Fruit fly (Drosophila melanogaster) whole organism, embryonic: ENCODE results near the gene CG14286.
A peak's percentile ranks its signal among the peaks of the same experiment; 100 is the strongest.

ENCODE experiments used
- ATbp ChIP-seq: fragments of 200-800 bp; sonication (Bioruptor generic); optimal IDR thresholded peaks from 2 replicates; lab custom pipeline; 2017; ENCODE audit warnings: missing biosample characterization, mild to moderate bottlenecking, missing genetic modification characterization, missing genetic modification reagents
- Adf1 ChIP-seq: fragments of 200-800 bp; sonication (Bioruptor generic); IDR thresholded peaks from 2 replicates; pipeline ENCODE4 v1.3.6; 2022; ENCODE audit warnings: missing biosample characterization, missing genetic modification characterization
- CG11085 ChIP-seq: fragments of 200-800 bp; sonication (Bioruptor generic); IDR thresholded peaks from 2 replicates; pipeline ENCODE4 v1.3.6; 2022; ENCODE audit warnings: missing biosample characterization, missing genetic modification characterization
- CG12942 ChIP-seq: fragments of 200-800 bp; sonication (Bioruptor generic); optimal IDR thresholded peaks from 3 replicates; lab custom pipeline; 2016; ENCODE audit warnings: missing biosample characterization, missing genetic modification characterization
- CG14441 ChIP-seq: fragments of 200-800 bp; sonication (Bioruptor generic); IDR thresholded peaks from 2 replicates; pipeline ENCODE4 v1.3.6; 2022; ENCODE audit warnings: missing biosample characterization, missing genetic modification characterization
- CG1529 ChIP-seq: fragments of 200-800 bp; sonication (Bioruptor generic); optimal IDR thresholded peaks from 3 replicates; lab custom pipeline; 2018; ENCODE audit warnings: missing biosample characterization, missing genetic modification characterization
- CG1602 ChIP-seq: fragments of 200-800 bp; sonication (Bioruptor generic); optimal IDR thresholded peaks from 3 replicates; lab custom pipeline; 2016; ENCODE audit warnings: missing biosample characterization, missing genetic modification characterization
- CG1832 ChIP-seq: fragments of 200-800 bp; sonication (Bioruptor generic); optimal IDR thresholded peaks from 2 replicates; lab custom pipeline; 2017; ENCODE audit warnings: missing biosample characterization, mild to moderate bottlenecking, missing genetic modification characterization, inconsistent platforms
- CG18764 ChIP-seq: fragments of 200-800 bp; sonication (Bioruptor generic); optimal IDR thresholded peaks from 3 replicates; lab custom pipeline; 2016; ENCODE audit warnings: missing biosample characterization, missing genetic modification characterization
- CG2199 ChIP-seq: fragments of 200-800 bp; sonication (Bioruptor generic); IDR thresholded peaks from 3 replicates; pipeline ENCODE4 v1.3.6; 2022; ENCODE audit warnings: missing biosample characterization, missing genetic modification characterization
- CG2889 ChIP-seq: fragments of 200-800 bp; sonication (Bioruptor generic); IDR thresholded peaks from 3 replicates; pipeline ENCODE4 v1.3.6; 2022; ENCODE audit warnings: missing biosample characterization, missing genetic modification characterization
- CG33557 ChIP-seq: fragments of 200-800 bp; sonication (Bioruptor generic); optimal IDR thresholded peaks from 2 replicates; lab custom pipeline; 2019; ENCODE audit warnings: missing biosample characterization, mild to moderate bottlenecking, missing genetic modification characterization, moderate library complexity
- CG3407 ChIP-seq: fragments of 200-800 bp; sonication (Bioruptor generic); optimal IDR thresholded peaks from 2 replicates; lab custom pipeline; 2018; ENCODE audit warnings: missing biosample characterization, mild to moderate bottlenecking, missing genetic modification characterization
- CG5180 ChIP-seq: fragments of 200-800 bp; sonication (Bioruptor generic); optimal IDR thresholded peaks from 3 replicates; lab custom pipeline; 2017; ENCODE audit warnings: missing biosample characterization, missing genetic modification characterization, mild to moderate bottlenecking, moderate library complexity, missing genetic modification reagents
- CG6272 ChIP-seq: fragments of 200-800 bp; sonication (Bioruptor generic); IDR thresholded peaks from 2 replicates; pipeline ENCODE4 v1.3.6; 2022; ENCODE audit warnings: missing biosample characterization, missing genetic modification characterization
- CG7928 ChIP-seq: fragments of 200-800 bp; sonication (Bioruptor generic); optimal IDR thresholded peaks from 2 replicates; lab custom pipeline; 2017; ENCODE audit warnings: missing biosample characterization, mild to moderate bottlenecking, missing genetic modification characterization
- CG8359 ChIP-seq: fragments of 200-800 bp; sonication (Bioruptor generic); optimal IDR thresholded peaks from 2 replicates; lab custom pipeline; 2017; ENCODE audit warnings: missing biosample characterization, mild to moderate bottlenecking, missing genetic modification characterization, borderline replicate concordance
- CHES-1-like ChIP-seq: fragments of 200-800 bp; sonication (Bioruptor generic); optimal IDR thresholded peaks from 2 replicates; lab custom pipeline; 2016; ENCODE audit warnings: missing biosample characterization, missing genetic modification characterization
- D ChIP-seq, 2 experiments: fragments of 200-800 bp in 1 of 2; fragments of >200 bp in 1 of 2; sonication (Bioruptor generic) in 1 of 2; optimal IDR thresholded peaks; 2 replicates in 1 of 2; 3 replicates in 1 of 2; lab custom pipeline; 2017; ENCODE audit warnings: mild to moderate bottlenecking in 1 of 2, missing biosample characterization in 1 of 2, missing genetic modification characterization in 1 of 2, missing genetic modification reagents in 1 of 2
- D19A ChIP-seq: fragments of 200-800 bp; optimal IDR thresholded peaks from 3 replicates; lab custom pipeline; 2019; ENCODE audit warnings: missing biosample characterization, mild to moderate bottlenecking, missing genetic modification characterization, moderate library complexity
- Dad ChIP-seq: fragments of 200-800 bp; sonication (Bioruptor generic); optimal IDR thresholded peaks from 3 replicates; lab custom pipeline; 2016; ENCODE audit warnings: missing biosample characterization, missing genetic modification characterization
- Fer2 ChIP-seq: fragments of 200-800 bp; sonication (Bioruptor generic); optimal IDR thresholded peaks from 2 replicates; lab custom pipeline; 2018; ENCODE audit warnings: missing biosample characterization, mild to moderate bottlenecking, missing genetic modification characterization, moderate library complexity
- GATAe ChIP-seq: fragments of 200-800 bp; sonication (Bioruptor generic); conservative IDR thresholded peaks from 2 replicates; pipeline ENCODE4 v1.3.6; 2022; ENCODE audit warnings: missing biosample characterization, missing genetic modification characterization
- Hmx ChIP-seq: fragments of 200-800 bp; sonication (Bioruptor generic); optimal IDR thresholded peaks from 2 replicates; lab custom pipeline; 2016; ENCODE audit warnings: missing biosample characterization, missing genetic modification characterization
- Lim3 ChIP-seq: fragments of 200-800 bp; sonication (Bioruptor generic); IDR thresholded peaks from 2 replicates; pipeline ENCODE4 v1.3.6; 2022; ENCODE audit warnings: missing biosample characterization, missing genetic modification characterization
- Lpt ChIP-seq: fragments of >200 bp; optimal IDR thresholded peaks from 2 replicates; lab custom pipeline; 2018; ENCODE audit warnings: missing biosample characterization, missing genetic modification characterization
- Six4 ChIP-seq: fragments of 200-800 bp; sonication (Bioruptor generic); optimal IDR thresholded peaks from 2 replicates; lab custom pipeline; 2016; ENCODE audit warnings: missing biosample characterization, missing genetic modification characterization
- Sox100B ChIP-seq: fragments of 200-800 bp; sonication (Bioruptor generic); optimal IDR thresholded peaks from 3 replicates; lab custom pipeline; 2018; ENCODE audit warnings: missing biosample characterization, mild to moderate bottlenecking, missing genetic modification characterization
- Spps ChIP-seq: fragments of 200-800 bp; sonication (Bioruptor generic); optimal IDR thresholded peaks from 2 replicates; lab custom pipeline; 2018; ENCODE audit warnings: missing biosample characterization, mild to moderate bottlenecking, missing genetic modification characterization
- Ssrp ChIP-seq: fragments of 200-800 bp; sonication (Bioruptor generic); optimal IDR thresholded peaks from 2 replicates; lab custom pipeline; 2018; ENCODE audit warnings: missing biosample characterization, mild to moderate bottlenecking, missing genetic modification characterization, moderate library complexity
- amos ChIP-seq: fragments of 200-800 bp; sonication (Bioruptor generic); IDR thresholded peaks from 2 replicates; pipeline ENCODE4 v1.3.6; 2022; ENCODE audit warnings: missing biosample characterization, missing genetic modification characterization; ENCODE audit not compliant: partially characterized antibody
- ase ChIP-seq: fragments of 200-800 bp; sonication (Bioruptor generic); IDR thresholded peaks from 3 replicates; pipeline ENCODE4 v1.3.6; 2022; ENCODE audit warnings: missing biosample characterization, missing genetic modification characterization
- ato ChIP-seq: fragments of 200-800 bp; sonication (Bioruptor generic); IDR thresholded peaks from 2 replicates; pipeline ENCODE4 v1.3.6; 2022; ENCODE audit warnings: missing biosample characterization, missing genetic modification characterization; ENCODE audit not compliant: partially characterized antibody
- bowl ChIP-seq: fragments of 200-800 bp; sonication (Bioruptor generic); IDR thresholded peaks from 2 replicates; pipeline ENCODE4 v1.3.6; 2022; ENCODE audit warnings: missing biosample characterization, missing genetic modification characterization
- btn ChIP-seq: fragments of 200-800 bp; sonication (Bioruptor generic); optimal IDR thresholded peaks from 2 replicates; lab custom pipeline; 2016; ENCODE audit warnings: missing biosample characterization, missing genetic modification characterization
- dmrt99B ChIP-seq: fragments of 200-800 bp; sonication (Bioruptor generic); optimal IDR thresholded peaks from 2 replicates; lab custom pipeline; 2018; ENCODE audit warnings: missing biosample characterization, mild to moderate bottlenecking, missing genetic modification characterization, moderate library complexity
- fd3F ChIP-seq: fragments of 200-800 bp; sonication (Bioruptor generic); optimal IDR thresholded peaks from 2 replicates; lab custom pipeline; 2018; ENCODE audit warnings: missing biosample characterization, mild to moderate bottlenecking, missing genetic modification characterization, moderate library complexity
- fd64A ChIP-seq: fragments of 200-800 bp; sonication (Bioruptor generic); optimal IDR thresholded peaks from 3 replicates; lab custom pipeline; 2018; ENCODE audit warnings: missing biosample characterization, mild to moderate bottlenecking, missing genetic modification characterization
- grn ChIP-seq: fragments of 200-800 bp; sonication (Bioruptor generic); optimal IDR thresholded peaks from 3 replicates; lab custom pipeline; 2017; ENCODE audit warnings: missing biosample characterization, missing genetic modification characterization
- h ChIP-seq: fragments of >200 bp; optimal IDR thresholded peaks from 2 replicates; lab custom pipeline; 2017
- hbn ChIP-seq: fragments of 200-800 bp; sonication (Bioruptor generic); IDR thresholded peaks from 2 replicates; pipeline ENCODE4 v1.3.6; 2022; ENCODE audit warnings: missing biosample characterization, missing genetic modification characterization; ENCODE audit not compliant: partially characterized antibody
- kni ChIP-seq: fragments of 200-800 bp; sonication (Bioruptor generic); optimal IDR thresholded peaks from 3 replicates; lab custom pipeline; 2017; ENCODE audit warnings: mild to moderate bottlenecking, missing biosample characterization, missing genetic modification reagents, missing genetic modification characterization
- lov ChIP-seq, 2 experiments: fragments of 200-800 bp in 1 of 2; fragments of >200 bp in 1 of 2; sonication (Bioruptor generic) in 1 of 2; IDR thresholded peaks in 1 of 2; optimal IDR thresholded peaks in 1 of 2; 2 replicates in 1 of 2; 3 replicates in 1 of 2; pipeline versions ENCODE4 v1.3.6 to Lab custom; 2017 to 2022; ENCODE audit warnings: missing biosample characterization in 1 of 2, missing genetic modification characterization in 1 of 2
- org-1 ChIP-seq: fragments of 200-800 bp; sonication (Bioruptor generic); optimal IDR thresholded peaks from 2 replicates; lab custom pipeline; 2017; ENCODE audit warnings: missing biosample characterization, missing genetic modification characterization
- pum ChIP-seq: fragments of 200-800 bp; sonication (Bioruptor generic); optimal IDR thresholded peaks from 2 replicates; lab custom pipeline; 2016; ENCODE audit warnings: missing biosample characterization, missing genetic modification characterization
- run ChIP-seq: fragments of 200-800 bp; sonication (Bioruptor generic); optimal IDR thresholded peaks from 3 replicates; lab custom pipeline; 2018; ENCODE audit warnings: missing biosample characterization, mild to moderate bottlenecking, missing genetic modification characterization
- slbo ChIP-seq: fragments of 200-800 bp; sonication (Bioruptor generic); IDR thresholded peaks from 2 replicates; pipeline ENCODE4 v1.3.6; 2022; ENCODE audit warnings: missing biosample characterization, missing genetic modification characterization
- ssp ChIP-seq: fragments of 200-800 bp; sonication (Bioruptor generic); IDR thresholded peaks from 2 replicates; pipeline ENCODE4 v1.3.6; 2022; ENCODE audit warnings: missing biosample characterization, missing genetic modification characterization
- ttk ChIP-seq: fragments of 200-800 bp; sonication (Bioruptor generic); IDR thresholded peaks from 2 replicates; pipeline ENCODE4 v2.1.2; 2022; ENCODE audit warnings: missing biosample characterization, missing genetic modification characterization
- twi ChIP-seq: fragments of 200-800 bp; optimal IDR thresholded peaks from 2 replicates; lab custom pipeline; 2019; ENCODE audit warnings: missing biosample characterization, mild to moderate bottlenecking, missing genetic modification characterization, moderate library complexity
- wor ChIP-seq: fragments of 200-800 bp; sonication (Bioruptor generic); IDR thresholded peaks from 2 replicates; pipeline ENCODE4 v1.3.6; 2022; ENCODE audit warnings: missing biosample characterization, missing genetic modification characterization

The CG14286 gene

dm6 chr3R:18999906-19000451, 23.9 kb upstream of the CG14286 start (continued):
- TF ChIP-seq ssp (no peak), Ssrp (tag; lab: Kevin White, UChicago) (no peak), twi (tag; lab: Kevin White, UChicago) (peak; percentile 57), bowl (no peak), Lim3 (GFP tag; lab: Robert Waterston, UW) (no peak), btn (GFP tag; lab: Kevin White, UChicago) (no peak), lov (optimal IDR thresholded peaks at IDR 0.05; lab: Kevin White, UChicago) (no peak), lov (GFP tag; IDR thresholded peaks at IDR 0.05; lab: Robert Waterston, UW) (no peak), h (lab: Kevin White, UChicago) (no peak), CG12942 (GFP tag; lab: Kevin White, UChicago) (no peak), CG1832 (no peak), CG2199 (GFP tag; lab: Robert Waterston, UW) (no peak), CG14441 (GFP tag; lab: Robert Waterston, UW) (no peak), wor (GFP tag; lab: Robert Waterston, UW) (no peak), CG11085 (no peak), CG8359 (GFP tag; lab: Kevin White, UChicago) (no peak), pum (no peak), CG5180 (GFP tag; lab: Kevin White, UChicago) (peak; percentile 19), Adf1 (no peak), CG33557 (GFP tag; lab: Kevin White, UChicago) (peak; percentile 17), org-1 (peak; percentile 3), fd64A (GFP tag; lab: Kevin White, UChicago) (peak; percentile 50), ase (no peak), slbo (GFP tag; lab: Robert Waterston, UW) (no peak), CG6272 (GFP tag; lab: Robert Waterston, UW) (no peak), kni (GFP tag; lab: Kevin White, UChicago) (peak; percentile 25), ttk (GFP tag; lab: Robert Waterston, UW) (no peak), Fer2 (tag; lab: Kevin White, UChicago) (no peak), dmrt99B (tag; lab: Kevin White, UChicago) (no peak), CG3407 (peak; percentile 2), Lpt (GFP tag; lab: Kevin White, UChicago) (no peak), GATAe (GFP tag; lab: Robert Waterston, UW) (no peak), run (tag; lab: Kevin White, UChicago) (no peak), CG7928 (no peak), hbn (GFP tag; lab: Robert Waterston, UW) (no peak), Spps (tag; lab: Kevin White, UChicago) (no peak), CG18764 (no peak), Dad (GFP tag; lab: Kevin White, UChicago) (no peak), Sox100B (GFP tag; lab: Kevin White, UChicago) (no peak), CG1529 (GFP tag; lab: Kevin White, UChicago) (no peak), grn (no peak), Six4 (GFP tag; lab: Kevin White, UChicago) (no peak), fd3F (GFP tag; lab: Kevin White, UChicago) (no peak), ATbp (GFP tag; lab: Kevin White, UChicago) (peak; percentile 39), CG2889 (GFP tag; lab: Robert Waterston, UW) (no peak), D19A (tag; lab: Kevin White, UChicago) (no peak), D (optimal IDR thresholded peaks at IDR 0.05; lab: Kevin White, UChicago) (peak; percentile 62), D (GFP tag; optimal IDR thresholded peaks at IDR 0.05; lab: Kevin White, UChicago) (no peak), Hmx (GFP tag; lab: Kevin White, UChicago) (no peak), CHES-1-like (no peak), ato (GFP tag; lab: Robert Waterston, UW) (no peak), amos (GFP tag; lab: Robert Waterston, UW) (no peak), CG1602 (no peak)
